Worm (Caenorhabditis elegans) whole organism, late embryonic: ENCODE measurements around the gene C15B12.4.

Experiments
- C08G9.2 ChIP-seq: sonication (generic microtip); optimal IDR thresholded peaks from 2 replicates; lab custom pipeline; 2016; ENCODE audit warnings: mild to moderate bottlenecking, missing genetic modification characterization, moderate library complexity, missing compliant biosample characterization
- K02D7.2 ChIP-seq: sonication (generic microtip); optimal IDR thresholded peaks from 2 replicates; lab custom pipeline; 2017; ENCODE audit warnings: mild to moderate bottlenecking, missing genetic modification characterization, missing compliant biosample characterization
- T23F11.4 ChIP-seq: fragments of 200-800 bp; sonication (Bioruptor generic); optimal IDR thresholded peaks from 2 replicates; lab custom pipeline; 2018; ENCODE audit warnings: mild to moderate bottlenecking, missing genetic modification characterization, missing compliant biosample characterization
- ahr-1 ChIP-seq: sonication (generic microtip); optimal IDR thresholded peaks from 2 replicates; lab custom pipeline; 2016; ENCODE audit warnings: missing genetic modification characterization, missing compliant biosample characterization
- ama-1 ChIP-seq: fragments of 150-350 bp; optimal IDR thresholded peaks from 2 replicates; lab custom pipeline; 2014
- ceh-18 ChIP-seq: sonication (generic microtip); optimal IDR thresholded peaks from 2 replicates; lab custom pipeline; 2016; ENCODE audit warnings: missing genetic modification characterization, missing compliant biosample characterization
- ceh-2 ChIP-seq: sonication (generic microtip); optimal IDR thresholded peaks from 2 replicates; lab custom pipeline; 2016; ENCODE audit warnings: missing genotype, missing genetic modification characterization, missing compliant biosample characterization
- ceh-22 ChIP-seq: sonication (generic microtip); optimal IDR thresholded peaks from 2 replicates; lab custom pipeline; 2017; ENCODE audit warnings: missing biosample characterization, missing genetic modification characterization
- ceh-30 ChIP-seq: fragments of 150-350 bp; optimal IDR thresholded peaks from 2 replicates; lab custom pipeline; 2014; ENCODE audit warnings: missing biosample characterization, missing genetic modification characterization
- ceh-6 ChIP-seq: fragments of 200-800 bp; sonication (Bioruptor generic); optimal IDR thresholded peaks from 2 replicates; lab custom pipeline; 2018; ENCODE audit warnings: mild to moderate bottlenecking, missing genetic modification characterization, missing compliant biosample characterization
- che-1 ChIP-seq: sonication (generic microtip); optimal IDR thresholded peaks from 2 replicates; lab custom pipeline; 2016; ENCODE audit warnings: mild to moderate bottlenecking, missing genetic modification characterization, missing compliant biosample characterization
- elt-2 ChIP-seq: sonication (generic microtip); optimal IDR thresholded peaks from 2 replicates; lab custom pipeline; 2016; ENCODE audit warnings: missing genetic modification reagents, missing genetic modification characterization, missing compliant biosample characterization
- fkh-10 ChIP-seq: fragments of 150-350 bp; optimal IDR thresholded peaks from 2 replicates; lab custom pipeline; 2014; ENCODE audit warnings: missing biosample characterization, missing genetic modification reagents, missing genetic modification characterization
- fkh-6 ChIP-seq: sonication (generic microtip); optimal IDR thresholded peaks from 2 replicates; lab custom pipeline; 2016; ENCODE audit warnings: missing genetic modification characterization, missing compliant biosample characterization
- hlh-13 ChIP-seq: fragments of 200-800 bp; sonication (Bioruptor generic); optimal IDR thresholded peaks from 2 replicates; lab custom pipeline; 2018; ENCODE audit warnings: mild to moderate bottlenecking, missing genetic modification characterization, missing compliant biosample characterization
- hlh-15 ChIP-seq: sonication (generic microtip); optimal IDR thresholded peaks from 2 replicates; lab custom pipeline; 2016; ENCODE audit warnings: missing genetic modification characterization, missing compliant biosample characterization
- hlh-6 ChIP-seq: sonication (generic microtip); optimal IDR thresholded peaks from 2 replicates; lab custom pipeline; 2016; ENCODE audit warnings: missing genotype, missing genetic modification characterization, missing compliant biosample characterization
- hlh-8 ChIP-seq: sonication (generic microtip); optimal IDR thresholded peaks from 2 replicates; lab custom pipeline; 2016; ENCODE audit warnings: missing genotype, missing genetic modification characterization, missing compliant biosample characterization
- lim-6 ChIP-seq: sonication (generic microtip); optimal IDR thresholded peaks from 2 replicates; lab custom pipeline; 2016; ENCODE audit warnings: missing genetic modification characterization, missing compliant biosample characterization
- madf-2 ChIP-seq: sonication (generic microtip); optimal IDR thresholded peaks from 2 replicates; lab custom pipeline; 2017; ENCODE audit warnings: missing genetic modification characterization, missing compliant biosample characterization
- mec-3 ChIP-seq: sonication (generic microtip); optimal IDR thresholded peaks from 2 replicates; lab custom pipeline; 2016; ENCODE audit warnings: borderline replicate concordance, missing genetic modification characterization, missing compliant biosample characterization
- nhr-11 ChIP-seq: fragments of 150-350 bp; optimal IDR thresholded peaks from 2 replicates; lab custom pipeline; 2014; ENCODE audit warnings: missing biosample characterization, missing genetic modification characterization
- nhr-232 ChIP-seq: sonication (generic microtip); optimal IDR thresholded peaks from 2 replicates; lab custom pipeline; 2016; ENCODE audit warnings: missing genetic modification characterization, missing compliant biosample characterization
- pat-9 ChIP-seq: fragments of 200-800 bp; sonication (Bioruptor generic); optimal IDR thresholded peaks from 2 replicates; lab custom pipeline; 2018; ENCODE audit warnings: mild to moderate bottlenecking, missing genetic modification characterization, moderate library complexity, missing compliant biosample characterization
- pax-1 ChIP-seq: fragments of 150-350 bp; optimal IDR thresholded peaks from 2 replicates; lab custom pipeline; 2014; ENCODE audit warnings: missing biosample characterization, missing genetic modification characterization
- pha-2 ChIP-seq: sonication (generic microtip); optimal IDR thresholded peaks from 2 replicates; lab custom pipeline; 2017; ENCODE audit warnings: mild to moderate bottlenecking, missing genetic modification characterization, missing compliant biosample characterization
- pqm-1 ChIP-seq: sonication (generic microtip); optimal IDR thresholded peaks from 2 replicates; lab custom pipeline; 2016; ENCODE audit warnings: missing genetic modification characterization, missing compliant biosample characterization
- syd-9 ChIP-seq: sonication (generic microtip); optimal IDR thresholded peaks from 2 replicates; lab custom pipeline; 2016; ENCODE audit warnings: mild to moderate bottlenecking, missing genetic modification characterization, moderate library complexity, missing compliant biosample characterization
- tbx-2 ChIP-seq: sonication (generic microtip); optimal IDR thresholded peaks from 2 replicates; lab custom pipeline; 2016; ENCODE audit warnings: missing genetic modification characterization, missing compliant biosample characterization
- unc-42 ChIP-seq: sonication (generic microtip); optimal IDR thresholded peaks from 2 replicates; lab custom pipeline; 2016; ENCODE audit warnings: missing genotype, missing genetic modification characterization, missing compliant biosample characterization
- unc-55 ChIP-seq: sonication (generic microtip); optimal IDR thresholded peaks from 2 replicates; lab custom pipeline; 2017; ENCODE audit warnings: missing biosample characterization, missing genetic modification reagents, missing genetic modification characterization
- ztf-16 ChIP-seq: sonication (generic microtip); optimal IDR thresholded peaks from 2 replicates; lab custom pipeline; 2017; ENCODE audit warnings: missing genetic modification characterization, missing compliant biosample characterization

C15B12.4 gene

DNA sequence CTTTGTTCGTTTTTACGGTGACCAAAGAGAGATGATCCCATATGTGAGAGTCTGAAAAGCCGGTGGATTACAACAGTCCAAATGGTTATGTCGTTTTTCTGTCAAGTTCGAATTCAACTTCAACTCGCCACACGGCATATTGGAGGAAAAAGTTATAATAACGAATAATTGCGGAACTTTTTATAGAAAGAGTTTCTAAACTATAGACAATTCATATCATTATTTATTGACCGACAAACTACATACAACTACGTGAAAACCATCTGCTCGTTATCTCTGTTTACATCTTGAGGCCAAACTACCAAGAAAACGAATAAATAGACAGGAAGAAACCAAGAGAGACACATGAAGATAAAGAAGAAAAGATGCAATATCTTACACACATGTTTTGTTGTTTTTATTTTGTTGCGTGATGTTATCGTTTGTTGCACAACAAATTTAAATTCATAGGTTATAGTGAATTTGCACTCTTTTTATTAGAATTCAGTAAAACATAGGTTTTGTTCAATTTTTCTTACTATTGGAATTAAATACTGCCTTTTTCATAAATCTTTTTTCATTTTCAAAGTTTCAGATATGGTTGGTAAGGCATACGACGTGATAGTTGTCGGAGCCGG is at the start of gene C15B12.4, which contains the start of gene C15B12.8:
TSS of gene C15B12.4 (minus strand) at position 51 of the 617 bp plus-strand sequence.
TSS of gene C15B12.8 (plus strand) at position 567 of the 617 bp plus-strand sequence.
- TF ChIP-seq elt-2 (tag; lab: Kevin White, UChicago), result peak; percentile 54
- TF ChIP-seq pha-2 (tag; lab: Kevin White, UChicago), result no peak
- no peak for TF ChIP-seq unc-42 (tag; lab: Kevin White, UChicago)
- no peak for TF ChIP-seq lim-6 (tag; lab: Kevin White, UChicago)
- TF ChIP-seq madf-2 (tag; lab: Kevin White, UChicago), result no peak

DNA sequence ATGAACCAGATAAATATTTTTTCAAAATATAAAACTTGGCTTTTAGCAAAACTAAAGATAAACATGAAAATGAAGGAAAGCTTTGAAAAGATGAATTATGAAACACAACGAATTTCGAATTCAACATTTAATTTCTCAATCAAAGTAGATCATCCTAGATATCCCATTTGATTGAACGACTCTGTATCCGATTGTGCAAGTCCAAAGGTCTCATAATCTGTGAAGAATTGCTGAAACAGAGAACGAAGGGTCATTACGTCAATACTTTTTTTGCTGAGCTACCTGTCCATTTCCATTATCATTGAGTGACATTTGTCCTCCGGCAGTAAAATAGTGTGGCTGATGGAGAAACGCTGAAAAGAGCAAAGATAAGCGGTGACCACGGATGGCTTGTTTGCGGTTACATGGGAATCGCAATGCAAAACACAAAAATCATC is 49.1 kb upstream of the C15B12.4 start:
- TF ChIP-seq elt-2 (tag; lab: Kevin White, UChicago) (peak; percentile 73), fkh-6 (no peak)

DNA sequence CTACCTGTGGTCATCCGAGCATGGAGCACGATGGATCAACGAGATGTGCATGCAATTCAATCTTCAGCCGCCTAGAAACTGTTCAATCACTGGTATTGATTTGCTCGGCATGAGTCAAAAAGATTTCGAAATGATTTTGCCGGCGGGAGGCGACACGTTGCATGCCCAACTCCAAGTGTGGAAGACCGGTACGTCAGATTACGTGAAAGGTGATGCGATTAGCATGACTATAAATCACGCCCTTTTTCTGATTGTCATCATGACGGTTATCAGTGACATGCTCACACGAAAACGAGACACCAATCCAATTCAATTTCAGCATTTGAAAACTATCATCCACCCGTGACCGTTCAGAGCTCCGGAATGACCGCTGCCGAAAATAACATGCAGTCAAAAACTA is 47.1 kb upstream of the C15B12.4 start:
- TF ChIP-seq pat-9 (tag; lab: Kevin White, UChicago) (no peak), tbx-2 (tag; lab: Kevin White, UChicago) (no peak), ceh-2 (tag; lab: Kevin White, UChicago) (no peak), mec-3 (tag; lab: Kevin White, UChicago) (no peak), pha-2 (tag; lab: Kevin White, UChicago) (no peak), ceh-6 (GFP tag; lab: Kevin White, UChicago) (no peak), ceh-22 (tag; lab: Kevin White, UChicago) (no peak), hlh-8 (no peak), nhr-11 (tag; lab: Kevin White, UChicago) (no peak), nhr-232 (tag; lab: Kevin White, UChicago) (no peak), fkh-10 (GFP tag; lab: Kevin White, UChicago) (no peak)
- TF ChIP-seq, all 69 proteins: peak for 0

DNA sequence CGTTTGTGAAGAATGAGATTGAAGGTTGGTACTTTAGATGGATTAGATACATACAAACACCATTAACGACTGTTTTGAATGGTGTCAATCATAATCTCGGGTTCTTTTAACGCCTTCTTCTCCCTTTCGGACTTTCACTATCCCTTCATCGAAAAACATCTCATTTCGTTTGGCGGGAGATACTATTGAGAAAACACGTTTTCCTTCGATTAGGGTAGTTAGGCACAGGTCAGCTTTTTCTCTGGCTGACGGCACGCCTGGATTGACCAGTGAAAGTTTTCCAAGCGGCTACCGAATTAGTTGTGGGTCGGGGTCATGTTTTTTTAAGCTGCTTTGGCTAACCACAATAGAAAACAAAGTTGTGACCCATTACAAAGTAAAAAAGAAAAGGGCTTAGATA is 46.4 kb upstream of the C15B12.4 start:
- TF ChIP-seq hlh-8, result no peak
- TF ChIP-seq lim-6 (tag; lab: Kevin White, UChicago), result no peak
- no peak for TF ChIP-seq che-1 (tag; lab: Kevin White, UChicago)
- TF ChIP-seq ahr-1 (tag; lab: Kevin White, UChicago), result no peak
- no peak for TF ChIP-seq syd-9
- TF ChIP-seq pax-1 (tag; lab: Kevin White, UChicago), result no peak

DNA sequence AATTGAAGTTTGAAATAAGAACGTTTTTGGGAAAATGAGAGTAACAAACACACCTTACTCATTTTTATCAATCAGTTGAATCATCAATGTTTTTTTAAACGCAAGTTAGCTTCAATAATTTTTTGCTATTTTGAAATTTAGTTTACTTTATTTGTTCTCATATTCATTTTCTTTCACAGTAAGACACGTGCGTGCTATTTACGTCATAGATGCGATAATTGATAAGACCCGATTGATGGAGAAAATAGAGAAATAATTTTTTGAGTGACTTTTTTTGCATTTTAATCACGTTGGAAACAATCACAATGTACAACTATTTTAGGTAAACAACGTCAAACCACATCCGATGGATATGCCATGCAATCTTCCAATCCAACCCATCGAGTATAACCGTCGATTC is 45.9 kb upstream of the C15B12.4 start:
- no peak for TF ChIP-seq hlh-15 (tag; lab: Kevin White, UChicago)
- TF ChIP-seq C08G9.2 (tag; lab: Kevin White, UChicago), result no peak
- no peak for TF ChIP-seq pax-1 (tag; lab: Kevin White, UChicago)
- no peak for TF ChIP-seq ceh-30 (tag; lab: Kevin White, UChicago)
- TF ChIP-seq che-1 (tag; lab: Kevin White, UChicago), result no peak
- TF ChIP-seq fkh-6, result no peak
- TF ChIP-seq pqm-1 (tag; lab: Kevin White, UChicago), result no peak
- TF ChIP-seq hlh-13 (GFP tag; lab: Kevin White, UChicago), result no peak
- no peak for TF ChIP-seq madf-2 (tag; lab: Kevin White, UChicago)
- no peak for TF ChIP-seq ahr-1 (tag; lab: Kevin White, UChicago)
- TF ChIP-seq ceh-18 (tag; lab: Kevin White, UChicago), result no peak
- TF ChIP-seq ztf-16 (tag; lab: Kevin White, UChicago), result no peak
- TF ChIP-seq K02D7.2 (tag; lab: Kevin White, UChicago), result no peak
- no peak for TF ChIP-seq hlh-6
- TF ChIP-seq unc-55 (GFP tag; lab: Kevin White, UChicago), result no peak
- TF ChIP-seq, all 69 proteins: peak for 0

DNA sequence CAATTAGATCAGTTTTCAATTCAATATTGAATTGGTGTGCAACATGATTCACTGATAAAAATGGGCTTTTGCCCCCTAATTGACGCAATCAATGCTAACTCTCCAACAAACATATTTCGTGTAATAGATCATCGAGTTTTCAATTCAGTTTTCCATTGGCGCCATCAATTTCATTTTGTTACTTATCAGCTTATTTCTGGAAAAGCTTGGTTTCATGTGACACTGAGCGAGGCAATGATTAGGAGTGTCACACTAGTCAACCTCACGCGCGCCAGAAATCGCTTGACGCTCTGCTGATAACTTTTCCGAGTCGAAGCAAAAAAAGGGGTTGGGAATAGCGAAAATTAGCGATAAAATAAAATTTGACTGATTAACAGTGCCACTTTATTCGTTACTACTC is 45.0 kb upstream of the C15B12.4 start, which contains the start of gene ets-4:
TSS of gene ets-4 (plus strand) at position 347 of the 400 bp plus-strand sequence.
- TF ChIP-seq pqm-1 (tag; lab: Kevin White, UChicago), result peak; percentile 18
- peak; percentile 23 for TF ChIP-seq elt-2 (tag; lab: Kevin White, UChicago)
- no peak for TF ChIP-seq pat-9 (tag; lab: Kevin White, UChicago)
- TF ChIP-seq ceh-30 (tag; lab: Kevin White, UChicago), result no peak
- TF ChIP-seq ama-1 (lab: Kevin White, UChicago), result no peak
- no peak for TF ChIP-seq T23F11.4 (GFP tag; lab: Kevin White, UChicago)
